Worm (Caenorhabditis elegans): ENCODE results near the gene F12F6.1.
A peak's percentile ranks its signal among the peaks of the same experiment; 100 is the strongest.

Gene F12F6.1

DNA sequence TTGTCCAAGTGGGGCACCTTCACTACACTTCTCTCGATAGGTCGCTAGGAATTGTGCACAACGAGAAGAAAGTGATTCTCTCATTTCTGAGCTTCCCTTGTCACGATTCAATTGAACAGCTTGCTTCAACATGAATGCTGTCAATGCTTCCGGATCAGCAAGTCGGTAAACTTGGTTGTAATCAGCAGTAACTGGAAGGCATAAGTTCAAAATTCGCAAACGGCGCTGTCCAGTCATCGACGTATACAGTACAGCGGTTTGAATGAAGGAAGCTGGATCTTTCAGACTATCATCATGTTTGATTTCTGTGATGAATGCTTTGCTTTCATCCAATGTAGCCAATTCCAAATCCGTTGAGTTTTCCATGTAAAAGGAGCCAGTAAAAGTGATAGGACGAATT, 20.7 kb upstream of the F12F6.1 start:
- TF ChIP-seq pag-3 (tag; optimal IDR thresholded peaks at IDR 0.05; ENCODE audit: borderline replicate concordance) (no peak), sdc-2 (tag; optimal IDR thresholded peaks at IDR 0.05) (no peak), Y22D7AL.16 (tag; optimal IDR thresholded peaks at IDR 0.05) (no peak), pros-1 (tag; optimal IDR thresholded peaks at IDR 0.05) (no peak), ceh-22 (tag; optimal IDR thresholded peaks at IDR 0.05) (no peak), T23F11.4 (GFP tag; optimal IDR thresholded peaks at IDR 0.05) (no peak), npax-4 (tag; optimal IDR thresholded peaks at IDR 0.05) (no peak), ets-4 (tag; optimal IDR thresholded peaks at IDR 0.05) (no peak), ceh-14 (tag; optimal IDR thresholded peaks at IDR 0.05) (no peak)

ce11 chrIV:11565022-11565421, 18.7 kb upstream of the F12F6.1 start:
- TF ChIP-seq K09A11.1 (tag; optimal IDR thresholded peaks at IDR 0.05; ENCODE audit: insufficient read depth) (no peak), mec-3 (tag; optimal IDR thresholded peaks at IDR 0.05; ENCODE audit: borderline replicate concordance) (peak; percentile 63), C08G9.2 (tag; optimal IDR thresholded peaks at IDR 0.05) (peak; percentile 23), tbx-2 (tag; optimal IDR thresholded peaks at IDR 0.05) (no peak), elt-4 (tag; optimal IDR thresholded peaks at IDR 0.05) (peak; percentile 87), gmeb-2 (tag; optimal IDR thresholded peaks at IDR 0.05) (no peak), hlh-30 (tag; optimal IDR thresholded peaks at IDR 0.05; ENCODE audit: insufficient read depth) (no peak), ceh-34 (tag; optimal IDR thresholded peaks at IDR 0.05) (no peak)

- TF ChIP-seq gmeb-2 (tag; optimal IDR thresholded peaks at IDR 0.05) = no peak
- peak; percentile 18 for TF ChIP-seq ceh-18 (tag; optimal IDR thresholded peaks at IDR 0.05)
- TF ChIP-seq mec-3 (tag; optimal IDR thresholded peaks at IDR 0.05; ENCODE audit: borderline replicate concordance) = no peak
- no peak for TF ChIP-seq ceh-2 (tag; optimal IDR thresholded peaks at IDR 0.05)
- TF ChIP-seq ceh-19 (GFP tag; optimal IDR thresholded peaks at IDR 0.05) = no peak
- TF ChIP-seq ceh-31 (tag; optimal IDR thresholded peaks at IDR 0.05) = peak; percentile 42
- TF ChIP-seq K09A11.1 (tag; optimal IDR thresholded peaks at IDR 0.05; ENCODE audit: insufficient read depth) = peak; percentile 59
- TF ChIP-seq che-1 (tag; optimal IDR thresholded peaks at IDR 0.05) = no peak
- peak; percentile 13 for TF ChIP-seq pax-1 (tag; optimal IDR thresholded peaks at IDR 0.05)
- TF ChIP-seq npax-4 (tag; optimal IDR thresholded peaks at IDR 0.05) = no peak
- peak; percentile 17 for TF ChIP-seq ets-4 (tag; optimal IDR thresholded peaks at IDR 0.05)
- TF ChIP-seq odd-2 (tag; optimal IDR thresholded peaks at IDR 0.05) = no peak
- TF ChIP-seq madf-2 (tag; optimal IDR thresholded peaks at IDR 0.05) = no peak
- no peak for TF ChIP-seq unc-3 (GFP tag; conservative IDR thresholded peaks at IDR 0.05)
- no peak for TF ChIP-seq unc-3 (tag; optimal IDR thresholded peaks at IDR 0.05)
- no peak for TF ChIP-seq elt-2 (tag; optimal IDR thresholded peaks at IDR 0.05)
- no peak for TF ChIP-seq hlh-30 (tag; optimal IDR thresholded peaks at IDR 0.05; ENCODE audit: insufficient read depth)
- peak; percentile 51 for TF ChIP-seq pat-9 (tag; optimal IDR thresholded peaks at IDR 0.05)
- no peak for TF ChIP-seq sox-4 (tag; optimal IDR thresholded peaks at IDR 0.05)
- TF ChIP-seq tbx-7 (tag; optimal IDR thresholded peaks at IDR 0.05) = no peak
- TF ChIP-seq ceh-22 (tag; optimal IDR thresholded peaks at IDR 0.05) = no peak
- peak; percentile 8 for TF ChIP-seq dve-1 (tag; optimal IDR thresholded peaks at IDR 0.05)
- TF ChIP-seq Y22D7AL.16 (tag; optimal IDR thresholded peaks at IDR 0.05) = no peak
- no peak for TF ChIP-seq nhr-11 (tag; optimal IDR thresholded peaks at IDR 0.05)
- TF ChIP-seq ceh-30 (tag; optimal IDR thresholded peaks at IDR 0.05) = no peak
- TF ChIP-seq ceh-24 (tag; optimal IDR thresholded peaks at IDR 0.05) = no peak
- peak; percentile 7 for TF ChIP-seq rnt-1 (tag; optimal IDR thresholded peaks at IDR 0.05)
- TF ChIP-seq unc-86 (tag; optimal IDR thresholded peaks at IDR 0.05) = no peak
- TF ChIP-seq elt-4 (tag; optimal IDR thresholded peaks at IDR 0.05) = no peak
- no peak for TF ChIP-seq ahr-1 (tag; optimal IDR thresholded peaks at IDR 0.05)
- TF ChIP-seq ceh-34 (tag; optimal IDR thresholded peaks at IDR 0.05) = no peak
- peak; percentile 94 for TF ChIP-seq nfya-1 (tag; optimal IDR thresholded peaks at IDR 0.05)
- TF ChIP-seq unc-42 (tag; optimal IDR thresholded peaks at IDR 0.05) = peak; percentile 3
- peak; percentile 75 for TF ChIP-seq tbx-2 (tag; optimal IDR thresholded peaks at IDR 0.05)
Observed at ce11 chrIV:11566146-11566545, 17.6 kb upstream of the F12F6.1 start, which contains the start of gene sec-24.1. Gene sec-24.1 (minus strand): TSS chrIV:11566194.
